Worm (Caenorhabditis elegans) whole organism, late embryonic: ENCODE measurements around the gene tag-18.

Experiments used
- C08G9.2 ChIP-seq: sonication (generic microtip); optimal IDR thresholded peaks from 2 replicates; lab custom pipeline; 2016; ENCODE audit warnings: mild to moderate bottlenecking, missing genetic modification characterization, moderate library complexity, missing compliant biosample characterization
- C38D4.7 ChIP-seq: fragments of 200-800 bp; sonication (Bioruptor generic); optimal IDR thresholded peaks from 2 replicates; lab custom pipeline; 2018; ENCODE audit warnings: mild to moderate bottlenecking, missing genetic modification characterization, moderate library complexity, missing compliant biosample characterization
- K02D7.2 ChIP-seq: sonication (generic microtip); optimal IDR thresholded peaks from 2 replicates; lab custom pipeline; 2017; ENCODE audit warnings: mild to moderate bottlenecking, missing genetic modification characterization, missing compliant biosample characterization
- Y22D7AL.16 ChIP-seq: sonication (generic microtip); optimal IDR thresholded peaks from 2 replicates; lab custom pipeline; 2016; ENCODE audit warnings: missing genetic modification characterization, missing compliant biosample characterization
- ama-1 ChIP-seq: fragments of 150-350 bp; optimal IDR thresholded peaks from 2 replicates; lab custom pipeline; 2014
- ceh-14 ChIP-seq: sonication (generic microtip); optimal IDR thresholded peaks from 2 replicates; lab custom pipeline; 2016; ENCODE audit warnings: missing genotype, missing genetic modification characterization, missing compliant biosample characterization
- ceh-18 ChIP-seq: sonication (generic microtip); optimal IDR thresholded peaks from 2 replicates; lab custom pipeline; 2016; ENCODE audit warnings: missing genetic modification characterization, missing compliant biosample characterization
- ceh-19 ChIP-seq: fragments of 200-800 bp; sonication (Bioruptor generic); optimal IDR thresholded peaks from 2 replicates; lab custom pipeline; 2018; ENCODE audit warnings: mild to moderate bottlenecking, missing genetic modification characterization, missing compliant biosample characterization
- ceh-22 ChIP-seq: sonication (generic microtip); optimal IDR thresholded peaks from 2 replicates; lab custom pipeline; 2017; ENCODE audit warnings: missing biosample characterization, missing genetic modification characterization
- ceh-31 ChIP-seq: sonication (generic microtip); optimal IDR thresholded peaks from 2 replicates; lab custom pipeline; 2016; ENCODE audit warnings: missing genetic modification characterization, missing compliant biosample characterization
- ceh-48 ChIP-seq: sonication (generic microtip); optimal IDR thresholded peaks from 2 replicates; lab custom pipeline; 2016; ENCODE audit warnings: missing genetic modification characterization, inconsistent platforms, missing compliant biosample characterization
- elt-2 ChIP-seq: sonication (generic microtip); optimal IDR thresholded peaks from 2 replicates; lab custom pipeline; 2016; ENCODE audit warnings: missing genetic modification reagents, missing genetic modification characterization, missing compliant biosample characterization
- ets-4 ChIP-seq: sonication (generic microtip); optimal IDR thresholded peaks from 2 replicates; lab custom pipeline; 2016; ENCODE audit warnings: missing genetic modification characterization, missing compliant biosample characterization
- eyg-1 ChIP-seq: sonication (generic microtip); optimal IDR thresholded peaks from 2 replicates; lab custom pipeline; 2016; ENCODE audit warnings: missing genotype, missing genetic modification characterization, missing compliant biosample characterization
- fax-1 ChIP-seq: sonication (generic microtip); optimal IDR thresholded peaks from 2 replicates; lab custom pipeline; 2016; ENCODE audit warnings: missing genotype, missing genetic modification characterization, missing compliant biosample characterization
- fkh-6 ChIP-seq: sonication (generic microtip); optimal IDR thresholded peaks from 2 replicates; lab custom pipeline; 2016; ENCODE audit warnings: missing genetic modification characterization, missing compliant biosample characterization
- hlh-13 ChIP-seq: fragments of 200-800 bp; sonication (Bioruptor generic); optimal IDR thresholded peaks from 2 replicates; lab custom pipeline; 2018; ENCODE audit warnings: mild to moderate bottlenecking, missing genetic modification characterization, missing compliant biosample characterization
- hlh-15 ChIP-seq: sonication (generic microtip); optimal IDR thresholded peaks from 2 replicates; lab custom pipeline; 2016; ENCODE audit warnings: missing genetic modification characterization, missing compliant biosample characterization
- hlh-30 ChIP-seq: sonication (generic microtip); optimal IDR thresholded peaks from 2 replicates; lab custom pipeline; 2017; ENCODE audit warnings: antibody characterized with exemption, missing genetic modification characterization, missing compliant biosample characterization; ENCODE audit not compliant: insufficient read depth
- madf-2 ChIP-seq: sonication (generic microtip); optimal IDR thresholded peaks from 2 replicates; lab custom pipeline; 2017; ENCODE audit warnings: missing genetic modification characterization, missing compliant biosample characterization
- mec-3 ChIP-seq: sonication (generic microtip); optimal IDR thresholded peaks from 2 replicates; lab custom pipeline; 2016; ENCODE audit warnings: borderline replicate concordance, missing genetic modification characterization, missing compliant biosample characterization
- nfya-1 ChIP-seq: sonication (generic microtip); optimal IDR thresholded peaks from 2 replicates; lab custom pipeline; 2017; ENCODE audit warnings: missing genetic modification characterization, mild to moderate bottlenecking, missing compliant biosample characterization, antibody characterized with exemption, moderate library complexity
- nhr-11 ChIP-seq: fragments of 150-350 bp; optimal IDR thresholded peaks from 2 replicates; lab custom pipeline; 2014; ENCODE audit warnings: missing biosample characterization, missing genetic modification characterization
- npax-4 ChIP-seq: sonication (generic microtip); optimal IDR thresholded peaks from 2 replicates; lab custom pipeline; 2016; ENCODE audit warnings: missing genetic modification characterization, missing compliant biosample characterization
- odd-2 ChIP-seq: sonication (generic microtip); optimal IDR thresholded peaks from 2 replicates; lab custom pipeline; 2017; ENCODE audit warnings: antibody characterized with exemption, mild to moderate bottlenecking, missing genetic modification characterization, missing compliant biosample characterization
- pat-9 ChIP-seq: fragments of 200-800 bp; sonication (Bioruptor generic); optimal IDR thresholded peaks from 2 replicates; lab custom pipeline; 2018; ENCODE audit warnings: mild to moderate bottlenecking, missing genetic modification characterization, moderate library complexity, missing compliant biosample characterization
- pax-1 ChIP-seq: fragments of 150-350 bp; optimal IDR thresholded peaks from 2 replicates; lab custom pipeline; 2014; ENCODE audit warnings: missing biosample characterization, missing genetic modification characterization
- pha-2 ChIP-seq: sonication (generic microtip); optimal IDR thresholded peaks from 2 replicates; lab custom pipeline; 2017; ENCODE audit warnings: mild to moderate bottlenecking, missing genetic modification characterization, missing compliant biosample characterization
- pqm-1 ChIP-seq: sonication (generic microtip); optimal IDR thresholded peaks from 2 replicates; lab custom pipeline; 2016; ENCODE audit warnings: missing genetic modification characterization, missing compliant biosample characterization
- pros-1 ChIP-seq: fragments of 150-350 bp; optimal IDR thresholded peaks from 2 replicates; lab custom pipeline; 2014; ENCODE audit warnings: missing biosample characterization, missing genetic modification reagents, missing genetic modification characterization
- ref-2 ChIP-seq: sonication (generic microtip); optimal IDR thresholded peaks from 2 replicates; lab custom pipeline; 2016; ENCODE audit warnings: missing genetic modification characterization, missing compliant biosample characterization
- rnt-1 ChIP-seq: sonication (generic microtip); optimal IDR thresholded peaks from 2 replicates; lab custom pipeline; 2016; ENCODE audit warnings: missing genetic modification characterization, missing compliant biosample characterization
- tbx-2 ChIP-seq: sonication (generic microtip); optimal IDR thresholded peaks from 2 replicates; lab custom pipeline; 2016; ENCODE audit warnings: missing genetic modification characterization, missing compliant biosample characterization
- ttx-3 ChIP-seq: sonication (generic microtip); optimal IDR thresholded peaks from 2 replicates; lab custom pipeline; 2016; ENCODE audit warnings: missing genetic modification reagents, missing genetic modification characterization, missing compliant biosample characterization
- unc-3 ChIP-seq, 2 experiments: fragments of 200-800 bp in 1 of 2; sonication (Bioruptor generic) in 1 of 2; sonication (generic microtip) in 1 of 2; conservative IDR thresholded peaks in 1 of 2; optimal IDR thresholded peaks in 1 of 2; 2 replicates each; pipeline versions ENCODE4 v1.3.6 to Lab custom; 2016 to 2022; ENCODE audit warnings: missing compliant biosample characterization in 2 of 2, missing genetic modification characterization in 2 of 2, missing genetic modification reagents in 1 of 2
- unc-42 ChIP-seq: sonication (generic microtip); optimal IDR thresholded peaks from 2 replicates; lab custom pipeline; 2016; ENCODE audit warnings: missing genotype, missing genetic modification characterization, missing compliant biosample characterization
- ztf-16 ChIP-seq: sonication (generic microtip); optimal IDR thresholded peaks from 2 replicates; lab custom pipeline; 2017; ENCODE audit warnings: missing genetic modification characterization, missing compliant biosample characterization

Gene tag-18

ce11 chrX:3733732-3734131 lies at the start of gene tag-18:
tag-18 (minus strand) TSS chrX:3734036.
- TF ChIP-seq ceh-31 (tag; lab: Kevin White, UChicago) (no peak), ztf-16 (no peak), ceh-22 (no peak), pha-2 (no peak), unc-42 (tag; lab: Kevin White, UChicago) (no peak), odd-2 (tag; lab: Kevin White, UChicago) (no peak)

DNA sequence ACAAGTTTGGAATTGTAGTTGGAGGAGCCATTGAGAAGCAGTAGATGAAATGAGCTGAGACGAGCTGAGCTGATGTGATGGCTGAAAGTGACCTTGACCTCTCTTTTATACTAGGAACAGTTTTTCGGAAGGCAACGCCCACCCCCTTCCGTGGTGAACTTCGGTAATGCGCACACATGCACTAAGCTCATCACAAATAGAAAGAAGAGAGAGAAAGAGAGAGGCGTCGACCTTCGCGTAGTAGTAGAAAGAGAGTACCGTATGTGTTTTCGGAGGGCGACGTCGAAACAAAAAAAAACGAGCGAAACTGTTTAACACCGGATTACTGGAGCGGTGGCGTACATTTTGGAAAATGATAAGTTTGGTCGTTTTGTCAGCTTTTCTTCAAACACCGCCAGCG lies 47.2 kb upstream of the tag-18 start, which contains the start of gene marg-1:
TSS of gene marg-1 (minus strand) at position 101 of the 400 bp plus-strand sequence.
- TF ChIP-seq nfya-1 (tag; lab: Kevin White, UChicago) (no peak), odd-2 (tag; lab: Kevin White, UChicago) (no peak), pros-1 (tag; lab: Kevin White, UChicago) (no peak), ceh-18 (no peak), unc-3 (GFP tag; conservative IDR thresholded peaks at IDR 0.05; lab: Robert Waterston, UW) (no peak), unc-3 (tag; optimal IDR thresholded peaks at IDR 0.05; lab: Kevin White, UChicago) (no peak), ref-2 (tag; lab: Kevin White, UChicago) (no peak), pqm-1 (no peak), eyg-1 (tag; lab: Kevin White, UChicago) (no peak), ceh-22 (no peak), Y22D7AL.16 (tag; lab: Kevin White, UChicago) (no peak), tbx-2 (tag; lab: Kevin White, UChicago) (no peak), npax-4 (tag; lab: Kevin White, UChicago) (no peak), ceh-19 (no peak), ttx-3 (tag; lab: Kevin White, UChicago) (no peak), fax-1 (tag; lab: Kevin White, UChicago) (no peak), hlh-30 (tag; lab: Kevin White, UChicago) (no peak), ceh-48 (tag; lab: Kevin White, UChicago) (no peak)

ce11 chrX:3773233-3773632 lies 39.4 kb upstream of the tag-18 start:
- TF ChIP-seq ceh-48 (tag; lab: Kevin White, UChicago) (no peak), pha-2 (no peak), C38D4.7 (GFP tag; lab: Kevin White, UChicago) (no peak), rnt-1 (tag; lab: Kevin White, UChicago) (no peak), ceh-18 (no peak), pat-9 (tag; lab: Kevin White, UChicago) (no peak), madf-2 (tag; lab: Kevin White, UChicago) (no peak), pqm-1 (no peak), pax-1 (tag; lab: Kevin White, UChicago) (no peak), eyg-1 (tag; lab: Kevin White, UChicago) (no peak), ceh-31 (tag; lab: Kevin White, UChicago) (no peak), hlh-30 (tag; lab: Kevin White, UChicago) (no peak), K02D7.2 (no peak)

DNA sequence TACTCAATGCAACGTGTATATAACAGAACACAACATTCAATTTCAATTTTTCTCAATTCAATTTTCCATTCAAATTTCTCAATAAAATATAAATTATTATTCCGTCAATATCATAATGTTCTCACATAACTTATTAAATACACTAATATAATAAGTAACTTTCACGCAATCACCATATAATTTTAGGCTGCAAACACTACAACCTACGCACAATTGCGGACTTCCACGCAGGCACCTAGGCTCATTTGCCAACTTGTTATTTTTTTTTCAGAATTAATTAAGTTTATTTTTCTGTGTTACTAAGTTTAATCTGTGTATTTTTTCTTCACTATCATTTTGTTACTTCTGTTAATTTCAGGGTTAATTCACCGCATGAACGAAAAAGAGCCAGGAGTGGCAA lies 38.6 kb upstream of the tag-18 start, which contains the start of gene F47B7.2:
TSS of gene F47B7.2 (plus strand) at position 358 of the 400 bp plus-strand sequence.
- TF ChIP-seq hlh-15 (tag; lab: Kevin White, UChicago): no peak
- TF ChIP-seq hlh-30 (tag; lab: Kevin White, UChicago): no peak
- peak; percentile 3 for TF ChIP-seq ceh-14 (tag; lab: Kevin White, UChicago)
- TF ChIP-seq nfya-1 (tag; lab: Kevin White, UChicago): peak; percentile 2
- TF ChIP-seq elt-2: peak; percentile 18
- TF ChIP-seq unc-42 (tag; lab: Kevin White, UChicago): peak; percentile 74
- peak; percentile 14 for TF ChIP-seq odd-2 (tag; lab: Kevin White, UChicago)

ce11 chrX:3768717-3769116 lies 34.9 kb upstream of the tag-18 start, which contains the start of gene F47B7.5:
F47B7.5 (minus strand) TSS chrX:3768817.
- TF ChIP-seq ttx-3 (tag; lab: Kevin White, UChicago) (no peak), hlh-13 (no peak), mec-3 (tag; lab: Kevin White, UChicago) (no peak), ets-4 (tag; lab: Kevin White, UChicago) (no peak), Y22D7AL.16 (tag; lab: Kevin White, UChicago) (no peak), nhr-11 (tag; lab: Kevin White, UChicago) (no peak), ama-1 (lab: Kevin White, UChicago) (no peak), fkh-6 (tag; lab: Kevin White, UChicago) (no peak), C08G9.2 (no peak)
